Fruit fly (Drosophila melanogaster) whole organism, embryonic: Measurements from ENCODE around the gene PolE2.

Experiments used
- Atf6 ChIP-seq: fragments of 200-800 bp; sonication (Bioruptor generic); IDR thresholded peaks from 2 replicates; pipeline ENCODE4 v1.3.6; 2022; ENCODE audit warnings: missing biosample characterization, missing genetic modification characterization
- CG10209 ChIP-seq: fragments of 200-800 bp; sonication (Bioruptor generic); optimal IDR thresholded peaks from 3 replicates; lab custom pipeline; 2017; ENCODE audit warnings: missing biosample characterization, mild to moderate bottlenecking, missing genetic modification characterization, missing genetic modification reagents
- CG10274 ChIP-seq: fragments of 200-800 bp; sonication (Bioruptor generic); optimal IDR thresholded peaks from 3 replicates; lab custom pipeline; 2017; ENCODE audit warnings: missing biosample characterization, mild to moderate bottlenecking, missing genetic modification characterization
- CG11504 ChIP-seq: fragments of 200-800 bp; sonication (Bioruptor generic); optimal IDR thresholded peaks from 3 replicates; lab custom pipeline; 2019; ENCODE audit warnings: missing biosample characterization, mild to moderate bottlenecking, missing genetic modification characterization, moderate library complexity
- CG12299 ChIP-seq: fragments of 200-800 bp; sonication (Bioruptor generic); optimal IDR thresholded peaks from 2 replicates; lab custom pipeline; 2018; ENCODE audit warnings: missing biosample characterization, mild to moderate bottlenecking, missing genetic modification characterization
- CG12659 ChIP-seq: fragments of 200-800 bp; sonication (Bioruptor generic); optimal IDR thresholded peaks from 3 replicates; lab custom pipeline; 2017; ENCODE audit warnings: mild to moderate bottlenecking, missing biosample characterization, missing genetic modification reagents, missing genetic modification characterization
- CG13123 ChIP-seq: fragments of 200-800 bp; sonication (Bioruptor generic); optimal IDR thresholded peaks from 2 replicates; lab custom pipeline; 2016; ENCODE audit warnings: missing biosample characterization, missing genetic modification characterization
- CG14014 ChIP-seq: fragments of 200-800 bp; sonication (Bioruptor generic); IDR thresholded peaks from 2 replicates; pipeline ENCODE4 v1.3.6; 2022; ENCODE audit warnings: missing biosample characterization, missing genetic modification characterization
- CG14441 ChIP-seq: fragments of 200-800 bp; sonication (Bioruptor generic); IDR thresholded peaks from 2 replicates; pipeline ENCODE4 v1.3.6; 2022; ENCODE audit warnings: missing biosample characterization, missing genetic modification characterization
- CG15269 ChIP-seq: fragments of 200-800 bp; sonication (Bioruptor generic); optimal IDR thresholded peaks from 2 replicates; lab custom pipeline; 2018; ENCODE audit warnings: missing biosample characterization, mild to moderate bottlenecking, missing genetic modification characterization, moderate library complexity
- CG1647 ChIP-seq: fragments of 200-800 bp; sonication (Bioruptor generic); optimal IDR thresholded peaks from 3 replicates; lab custom pipeline; 2016; ENCODE audit warnings: missing biosample characterization, missing genetic modification characterization
- CG17912 ChIP-seq: fragments of 200-800 bp; sonication (Bioruptor generic); optimal IDR thresholded peaks from 2 replicates; lab custom pipeline; 2018; ENCODE audit warnings: missing biosample characterization, mild to moderate bottlenecking, missing genetic modification characterization
- CG18599 ChIP-seq: fragments of 200-800 bp; sonication (Bioruptor generic); optimal IDR thresholded peaks from 3 replicates; lab custom pipeline; 2017; ENCODE audit warnings: missing biosample characterization, missing genetic modification characterization, mild to moderate bottlenecking, moderate library complexity, missing genetic modification reagents
- CG2875 ChIP-seq: fragments of 200-800 bp; sonication (Bioruptor generic); optimal IDR thresholded peaks from 2 replicates; lab custom pipeline; 2017; ENCODE audit warnings: missing biosample characterization, mild to moderate bottlenecking, missing genetic modification characterization, missing genetic modification reagents
- CG30431 ChIP-seq: fragments of 200-800 bp; sonication (Bioruptor generic); optimal IDR thresholded peaks from 2 replicates; lab custom pipeline; 2017; ENCODE audit warnings: missing biosample characterization, missing genetic modification characterization
- CG31224 ChIP-seq: fragments of 200-800 bp; sonication (Bioruptor generic); IDR thresholded peaks from 2 replicates; pipeline ENCODE4 v1.3.6; 2022; ENCODE audit warnings: missing biosample characterization, missing genetic modification characterization
- CG32532 ChIP-seq: fragments of 200-800 bp; sonication (Bioruptor generic); IDR thresholded peaks from 2 replicates; pipeline ENCODE4 v1.3.6; 2022; ENCODE audit warnings: missing biosample characterization, missing genetic modification characterization
- CG6175 ChIP-seq: fragments of 200-800 bp; sonication (Bioruptor generic); IDR thresholded peaks from 3 replicates; pipeline ENCODE4 v1.3.6; 2022; ENCODE audit warnings: missing biosample characterization, missing genetic modification characterization
- CG7372 ChIP-seq: fragments of 200-800 bp; sonication (Bioruptor generic); IDR thresholded peaks from 2 replicates; pipeline ENCODE4 v1.3.6; 2022; ENCODE audit warnings: missing biosample characterization, missing genetic modification characterization
- CG8089 ChIP-seq: fragments of 200-800 bp; sonication (Bioruptor generic); optimal IDR thresholded peaks from 3 replicates; lab custom pipeline; 2016; ENCODE audit warnings: missing biosample characterization, missing genetic modification characterization
- CG8924 ChIP-seq: fragments of 200-800 bp; optimal IDR thresholded peaks from 3 replicates; lab custom pipeline; 2019; ENCODE audit warnings: missing biosample characterization, mild to moderate bottlenecking, missing genetic modification characterization, moderate library complexity
- CTCF ChIP-seq: fragments of 200-800 bp; sonication (Bioruptor generic); optimal IDR thresholded peaks from 2 replicates; lab custom pipeline; 2017; ENCODE audit warnings: missing biosample characterization, mild to moderate bottlenecking, missing genetic modification characterization, moderate library complexity
- Camta ChIP-seq: fragments of 200-800 bp; sonication (Bioruptor generic); optimal IDR thresholded peaks from 2 replicates; lab custom pipeline; 2016; ENCODE audit warnings: missing biosample characterization, missing genetic modification characterization
- CkIIα-i1 ChIP-seq: fragments of 200-800 bp; sonication (Bioruptor generic); IDR thresholded peaks from 2 replicates; pipeline ENCODE4 v1.3.6; 2022; ENCODE audit warnings: missing biosample characterization, missing genetic modification characterization
- Doc2 ChIP-seq: fragments of 200-800 bp; sonication (Bioruptor generic); IDR thresholded peaks from 2 replicates; pipeline ENCODE4 v1.3.6; 2022; ENCODE audit warnings: missing biosample characterization, missing genetic modification characterization
- ERR ChIP-seq: fragments of 200-800 bp; sonication (Bioruptor generic); optimal IDR thresholded peaks from 2 replicates; lab custom pipeline; 2016; ENCODE audit warnings: missing biosample characterization, missing genetic modification characterization
- Elba2 ChIP-seq: fragments of 200-800 bp; sonication (Bioruptor generic); optimal IDR thresholded peaks from 3 replicates; lab custom pipeline; 2016; ENCODE audit warnings: missing biosample characterization, missing genetic modification characterization
- Gug ChIP-seq: fragments of 200-800 bp; sonication (Bioruptor generic); IDR thresholded peaks from 4 replicates; pipeline ENCODE4 v1.3.6; 2022; ENCODE audit warnings: missing biosample characterization, missing genetic modification characterization
- Hmx ChIP-seq: fragments of 200-800 bp; sonication (Bioruptor generic); optimal IDR thresholded peaks from 2 replicates; lab custom pipeline; 2016; ENCODE audit warnings: missing biosample characterization, missing genetic modification characterization
- Hr39 ChIP-seq: fragments of >200 bp; optimal IDR thresholded peaks from 2 replicates; lab custom pipeline; 2017
- MESR4 ChIP-seq: fragments of 200-800 bp; sonication (Bioruptor generic); optimal IDR thresholded peaks from 2 replicates; lab custom pipeline; 2018; ENCODE audit warnings: missing biosample characterization, mild to moderate bottlenecking, missing genetic modification characterization, moderate library complexity
- PHDP ChIP-seq: fragments of 200-800 bp; sonication (Bioruptor generic); optimal IDR thresholded peaks from 3 replicates; lab custom pipeline; 2018; ENCODE audit warnings: missing biosample characterization, mild to moderate bottlenecking, missing genetic modification characterization, moderate library complexity
- Side ChIP-seq: fragments of 200-800 bp; sonication (Bioruptor generic); optimal IDR thresholded peaks from 2 replicates; lab custom pipeline; 2016; ENCODE audit warnings: missing biosample characterization, missing genetic modification characterization
- Tbp ChIP-seq: fragments of >200 bp; optimal IDR thresholded peaks from 2 replicates; lab custom pipeline; 2018; ENCODE audit warnings: missing biosample characterization, missing genetic modification characterization
- ac ChIP-seq: fragments of 200-800 bp; sonication (Bioruptor generic); optimal IDR thresholded peaks from 3 replicates; lab custom pipeline; 2017; ENCODE audit warnings: missing biosample characterization, mild to moderate bottlenecking, missing genetic modification characterization
- cas ChIP-seq: fragments of 200-800 bp; sonication (Bioruptor generic); IDR thresholded peaks from 2 replicates; pipeline ENCODE4 v1.3.6; 2022; ENCODE audit warnings: missing biosample characterization, missing genetic modification characterization
- crp ChIP-seq, 2 experiments: fragments of 200-800 bp; sonication (Bioruptor generic); optimal IDR thresholded peaks; 2 replicates in 1 of 2; 3 replicates in 1 of 2; lab custom pipeline; 2017; ENCODE audit warnings: missing biosample characterization in 2 of 2, missing genetic modification characterization in 2 of 2, mild to moderate bottlenecking in 1 of 2, moderate library complexity in 1 of 2
- cwo ChIP-seq: fragments of 200-800 bp; sonication (Bioruptor generic); optimal IDR thresholded peaks from 3 replicates; lab custom pipeline; 2017; ENCODE audit warnings: missing biosample characterization, missing genetic modification characterization, mild to moderate bottlenecking, moderate library complexity, missing genetic modification reagents
- da ChIP-seq: fragments of 200-800 bp; sonication (Bioruptor generic); optimal IDR thresholded peaks from 2 replicates; lab custom pipeline; 2016; ENCODE audit warnings: missing biosample characterization, missing genetic modification characterization
- dan ChIP-seq: fragments of 200-800 bp; sonication (Bioruptor generic); IDR thresholded peaks from 2 replicates; pipeline ENCODE4 v1.3.6; 2022; ENCODE audit warnings: missing biosample characterization, missing genetic modification characterization
- grn ChIP-seq: fragments of 200-800 bp; sonication (Bioruptor generic); optimal IDR thresholded peaks from 3 replicates; lab custom pipeline; 2017; ENCODE audit warnings: missing biosample characterization, missing genetic modification characterization
- h ChIP-seq: fragments of >200 bp; optimal IDR thresholded peaks from 2 replicates; lab custom pipeline; 2017
- jigr1 ChIP-seq: fragments of 200-800 bp; sonication (Bioruptor generic); IDR thresholded peaks from 3 replicates; pipeline ENCODE4 v1.3.6; 2022; ENCODE audit warnings: missing biosample characterization, missing genetic modification characterization
- kah ChIP-seq: fragments of 200-800 bp; sonication (Bioruptor generic); optimal IDR thresholded peaks from 2 replicates; lab custom pipeline; 2018; ENCODE audit warnings: missing biosample characterization, mild to moderate bottlenecking, missing genetic modification characterization
- lov ChIP-seq, 2 experiments: fragments of 200-800 bp in 1 of 2; fragments of >200 bp in 1 of 2; sonication (Bioruptor generic) in 1 of 2; IDR thresholded peaks in 1 of 2; optimal IDR thresholded peaks in 1 of 2; 2 replicates in 1 of 2; 3 replicates in 1 of 2; pipeline versions ENCODE4 v1.3.6 to Lab custom; 2017 to 2022; ENCODE audit warnings: missing biosample characterization in 1 of 2, missing genetic modification characterization in 1 of 2
- maf-S ChIP-seq: fragments of 200-800 bp; sonication (Bioruptor generic); optimal IDR thresholded peaks from 2 replicates; lab custom pipeline; 2016; ENCODE audit warnings: missing biosample characterization, missing genetic modification characterization
- salm ChIP-seq: fragments of 200-800 bp; sonication (Bioruptor generic); optimal IDR thresholded peaks from 2 replicates; lab custom pipeline; 2018; ENCODE audit warnings: missing biosample characterization, mild to moderate bottlenecking, missing genetic modification characterization
- scrt ChIP-seq: fragments of 200-800 bp; sonication (Bioruptor generic); optimal IDR thresholded peaks from 2 replicates; lab custom pipeline; 2018; ENCODE audit warnings: missing biosample characterization, mild to moderate bottlenecking, missing genetic modification characterization, moderate library complexity
- sim ChIP-seq: fragments of 200-800 bp; sonication (Bioruptor generic); IDR thresholded peaks from 2 replicates; pipeline ENCODE4 v1.3.6; 2022; ENCODE audit warnings: missing biosample characterization, missing genetic modification characterization
- sna ChIP-seq: fragments of 200-800 bp; sonication (Bioruptor generic); IDR thresholded peaks from 2 replicates; pipeline ENCODE4 v1.3.6; 2022; ENCODE audit warnings: missing biosample characterization, missing genetic modification characterization; ENCODE audit not compliant: partially characterized antibody

Gene PolE2

DNA sequence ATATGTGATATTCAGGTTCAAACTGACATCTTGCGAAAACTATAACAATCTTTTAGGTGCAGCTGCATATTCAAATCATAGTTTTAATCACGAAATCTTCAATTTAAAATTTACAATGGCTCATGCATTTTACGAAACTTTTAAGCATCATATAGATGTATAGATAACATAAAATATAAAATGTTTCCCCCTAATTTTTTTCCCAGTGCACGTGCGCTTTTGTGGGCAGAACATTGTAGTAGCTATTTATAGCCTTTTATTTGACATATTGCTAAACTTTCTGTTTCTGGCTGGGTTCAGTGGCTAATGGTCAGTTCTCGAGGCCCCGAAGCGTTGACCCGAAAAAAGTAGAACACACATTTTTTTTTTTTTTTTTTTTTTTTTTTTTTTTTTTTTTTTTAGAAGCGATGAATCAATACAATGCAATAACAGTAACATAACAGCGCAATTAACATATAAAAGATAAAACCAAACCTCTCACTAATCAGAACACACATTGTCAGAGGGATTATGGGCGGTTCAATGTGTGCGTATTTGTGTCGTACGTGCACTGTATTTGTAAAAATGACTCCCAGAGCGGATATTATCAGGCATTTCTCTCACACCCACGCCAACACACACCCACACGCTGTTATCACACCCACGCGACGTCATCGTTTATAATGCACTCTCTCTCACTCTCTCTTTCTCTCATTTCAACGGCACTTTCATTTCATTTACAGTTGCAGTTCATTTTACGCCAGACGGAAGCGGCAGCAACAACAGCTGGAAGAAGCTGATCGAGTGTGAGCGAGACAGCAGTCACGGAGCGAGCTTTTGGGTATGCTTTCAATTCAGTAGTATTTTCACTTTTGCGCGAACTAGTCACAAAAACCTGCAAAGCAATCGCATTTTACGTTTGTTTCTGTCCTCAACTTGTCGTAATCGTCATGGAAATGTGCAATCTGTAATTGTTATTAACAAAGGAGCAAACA, 29.1 kb upstream of the PolE2 start (continued):
- no peak for TF ChIP-seq CG18599 (GFP tag; lab: Kevin White, UChicago)
- TF ChIP-seq maf-S (GFP tag; lab: Kevin White, UChicago): no peak
- no peak for TF ChIP-seq ac
- no peak for TF ChIP-seq cwo (GFP tag; lab: Kevin White, UChicago)
- peak; percentile 47 for TF ChIP-seq CG10209
- TF ChIP-seq CG12659 (GFP tag; lab: Kevin White, UChicago): peak; percentile 40
- TF ChIP-seq Camta (GFP tag; lab: Kevin White, UChicago): no peak
- TF ChIP-seq Hr39: no peak
- no peak for TF ChIP-seq CkIIα-i1
- TF ChIP-seq CG6175 (GFP tag; lab: Robert Waterston, UW): no peak
- TF ChIP-seq Atf6 (GFP tag; lab: Robert Waterston, UW): peak; percentile 35; the same call in 1 of the 2 replicates
- no peak for TF ChIP-seq MESR4
- TF ChIP-seq CTCF (GFP tag; lab: Kevin White, UChicago): no peak
- no peak for TF ChIP-seq lov (optimal IDR thresholded peaks at IDR 0.05; lab: Kevin White, UChicago)
- TF ChIP-seq lov (GFP tag; IDR thresholded peaks at IDR 0.05; lab: Robert Waterston, UW): no peak
- no peak for TF ChIP-seq cas (GFP tag; lab: Robert Waterston, UW)
- no peak for TF ChIP-seq Tbp (GFP tag; lab: Kevin White, UChicago)
- TF ChIP-seq CG14014: peak; percentile 32; the same call in 1 of the 2 replicates
- TF ChIP-seq CG8924 (tag; lab: Kevin White, UChicago): peak; percentile 55
- peak; percentile 62 for TF ChIP-seq CG15269 (tag; lab: Kevin White, UChicago)
- no peak for TF ChIP-seq CG30431 (GFP tag; lab: Kevin White, UChicago)
- TF ChIP-seq CG12299: no peak
- TF ChIP-seq kah (GFP tag; lab: Kevin White, UChicago): no peak
- TF ChIP-seq h (lab: Kevin White, UChicago): no peak
- TF ChIP-seq CG2875: peak; percentile 53
- 0 out of 2 replicates have a peak, but pooled peaks have one; percentile 33 for TF ChIP-seq sna
- TF ChIP-seq CG11504 (tag; lab: Kevin White, UChicago): peak; percentile 66
- no peak for TF ChIP-seq Elba2 (GFP tag; lab: Kevin White, UChicago)
- no peak for TF ChIP-seq CG1647 (GFP tag; lab: Kevin White, UChicago)
- peak; percentile 61 for TF ChIP-seq PHDP (tag; lab: Kevin White, UChicago)
- no peak for TF ChIP-seq CG32532 (GFP tag; lab: Robert Waterston, UW)
- no peak for TF ChIP-seq CG10274 (GFP tag; lab: Kevin White, UChicago)
- peak; percentile 16 for TF ChIP-seq Side (GFP tag; lab: Kevin White, UChicago)
- no peak for TF ChIP-seq ERR (GFP tag; lab: Kevin White, UChicago)
- TF ChIP-seq da (GFP tag; lab: Kevin White, UChicago): no peak
- TF ChIP-seq CG31224 (GFP tag; lab: Robert Waterston, UW): no peak
- TF ChIP-seq salm (tag; lab: Kevin White, UChicago): peak; percentile 36
- no peak for TF ChIP-seq Gug (GFP tag; lab: Robert Waterston, UW)
- TF ChIP-seq jigr1: no peak
- no peak for TF ChIP-seq Hmx (GFP tag; lab: Kevin White, UChicago)
- no peak for TF ChIP-seq CG13123
- no peak for TF ChIP-seq CG17912 (GFP tag; lab: Kevin White, UChicago)
- no peak for TF ChIP-seq Doc2 (GFP tag; lab: Robert Waterston, UW)
- no peak for TF ChIP-seq CG7372 (GFP tag; lab: Robert Waterston, UW)
- no peak for TF ChIP-seq CG8089 (GFP tag; lab: Kevin White, UChicago)
- peak; percentile 14 for TF ChIP-seq grn (GFP tag; lab: Kevin White, UChicago)
- TF ChIP-seq CG14441 (GFP tag; lab: Robert Waterston, UW): peak; percentile 46; the same call in 1 of the 2 replicates
- peak in 1 of 2 experiments; percentile 60 for TF ChIP-seq crp (GFP tag; optimal IDR thresholded peaks at IDR 0.05; lab: Kevin White, UChicago)
- TF ChIP-seq scrt (GFP tag; lab: Kevin White, UChicago): no peak
- no peak for TF ChIP-seq dan (GFP tag; lab: Robert Waterston, UW)
- no peak for TF ChIP-seq sim (GFP tag; lab: Robert Waterston, UW)
